Worm (Caenorhabditis elegans): ENCODE measurements around the gene lact-5.

ce11 chrII:4784436-4784835, 37.1 kb downstream of the lact-5 start, which contains the start of gene nep-12:
- TF ChIP-seq tbx-11 (GFP tag; IDR thresholded peaks at IDR 0.05) (no peak), ama-1 (optimal IDR thresholded peaks at IDR 0.05) (no peak), tra-4 (tag; optimal IDR thresholded peaks at IDR 0.05) (no peak), tbx-37 (GFP tag; conservative IDR thresholded peaks at IDR 0.05) (no peak), aly-1 (tag; optimal IDR thresholded peaks at IDR 0.05) (no peak), hmg-4 (GFP tag; optimal IDR thresholded peaks at IDR 0.05) (no peak), ceh-36 (tag; optimal IDR thresholded peaks at IDR 0.05) (no peak)
